Fruit fly (Drosophila melanogaster) whole organism, embryonic: ENCODE measurements around the gene rhea.
A peak's percentile ranks its signal among the peaks of the same experiment; 100 is the strongest.

Experiments
- ATbp ChIP-seq: fragments of 200-800 bp; sonication (Bioruptor generic); optimal IDR thresholded peaks from 2 replicates; lab custom pipeline; 2017; ENCODE audit warnings: missing biosample characterization, mild to moderate bottlenecking, missing genetic modification characterization, missing genetic modification reagents
- CG10147 ChIP-seq: fragments of 200-800 bp; sonication (Bioruptor generic); optimal IDR thresholded peaks from 2 replicates; lab custom pipeline; 2019; ENCODE audit warnings: missing biosample characterization, mild to moderate bottlenecking, missing genetic modification characterization, moderate library complexity
- CG10267 ChIP-seq: fragments of 200-800 bp; sonication (Bioruptor generic); optimal IDR thresholded peaks from 2 replicates; lab custom pipeline; 2018; ENCODE audit warnings: missing biosample characterization, mild to moderate bottlenecking, missing genetic modification characterization, moderate library complexity
- CG11723 ChIP-seq: fragments of 200-800 bp; sonication (Bioruptor generic); optimal IDR thresholded peaks from 2 replicates; lab custom pipeline; 2017; ENCODE audit warnings: missing biosample characterization, mild to moderate bottlenecking, missing genetic modification characterization
- CG12744 ChIP-seq: fragments of 200-800 bp; sonication (Bioruptor generic); optimal IDR thresholded peaks from 2 replicates; lab custom pipeline; 2016; ENCODE audit warnings: missing biosample characterization, missing genetic modification characterization
- CG14050 ChIP-seq: fragments of 200-800 bp; sonication (Bioruptor generic); IDR thresholded peaks from 3 replicates; pipeline ENCODE4 v1.3.6; 2022; ENCODE audit warnings: missing biosample characterization, missing genetic modification characterization
- CG1529 ChIP-seq: fragments of 200-800 bp; sonication (Bioruptor generic); optimal IDR thresholded peaks from 3 replicates; lab custom pipeline; 2018; ENCODE audit warnings: missing biosample characterization, missing genetic modification characterization
- CG1647 ChIP-seq: fragments of 200-800 bp; sonication (Bioruptor generic); optimal IDR thresholded peaks from 3 replicates; lab custom pipeline; 2016; ENCODE audit warnings: missing biosample characterization, missing genetic modification characterization
- CG18011 ChIP-seq: fragments of 200-800 bp; sonication (Bioruptor generic); optimal IDR thresholded peaks from 2 replicates; lab custom pipeline; 2017; ENCODE audit warnings: missing biosample characterization, missing genetic modification characterization, mild to moderate bottlenecking, moderate library complexity, missing genotype
- CG18599 ChIP-seq: fragments of 200-800 bp; sonication (Bioruptor generic); optimal IDR thresholded peaks from 3 replicates; lab custom pipeline; 2017; ENCODE audit warnings: missing biosample characterization, missing genetic modification characterization, mild to moderate bottlenecking, moderate library complexity, missing genetic modification reagents
- CG2116 ChIP-seq: fragments of 200-800 bp; sonication (Bioruptor generic); optimal IDR thresholded peaks from 3 replicates; lab custom pipeline; 2018; ENCODE audit warnings: missing biosample characterization, mild to moderate bottlenecking, missing genetic modification characterization
- CG2678 ChIP-seq: fragments of 200-800 bp; sonication (Bioruptor generic); optimal IDR thresholded peaks from 3 replicates; lab custom pipeline; 2019; ENCODE audit warnings: missing biosample characterization, mild to moderate bottlenecking, missing genetic modification characterization, moderate library complexity
- CG30020 ChIP-seq: fragments of 200-800 bp; optimal IDR thresholded peaks from 2 replicates; lab custom pipeline; 2019; ENCODE audit warnings: missing biosample characterization, mild to moderate bottlenecking, missing genetic modification characterization, moderate library complexity
- CG3163 ChIP-seq: fragments of 200-800 bp; sonication (Bioruptor generic); optimal IDR thresholded peaks from 3 replicates; lab custom pipeline; 2016; ENCODE audit warnings: missing biosample characterization, missing genetic modification characterization
- CG32532 ChIP-seq: fragments of 200-800 bp; sonication (Bioruptor generic); IDR thresholded peaks from 2 replicates; pipeline ENCODE4 v1.3.6; 2022; ENCODE audit warnings: missing biosample characterization, missing genetic modification characterization
- CG43689 ChIP-seq: fragments of 200-800 bp; sonication (Bioruptor generic); IDR thresholded peaks from 2 replicates; pipeline ENCODE4 v1.3.6; 2022; ENCODE audit warnings: missing biosample characterization, missing genetic modification characterization
- CG4854 ChIP-seq: fragments of 200-800 bp; sonication (Bioruptor generic); optimal IDR thresholded peaks from 2 replicates; lab custom pipeline; 2016; ENCODE audit warnings: missing biosample characterization, missing genetic modification characterization, inconsistent platforms
- CG8290 ChIP-seq, 3 experiments: fragments of 200-800 bp; sonication (Bioruptor generic); optimal IDR thresholded peaks; 2 replicates each; lab custom pipeline; 2016 to 2019; ENCODE audit warnings: missing biosample characterization in 3 of 3, missing genetic modification characterization in 3 of 3, mild to moderate bottlenecking in 2 of 3, moderate library complexity in 1 of 3
- CG8359 ChIP-seq: fragments of 200-800 bp; sonication (Bioruptor generic); optimal IDR thresholded peaks from 2 replicates; lab custom pipeline; 2017; ENCODE audit warnings: missing biosample characterization, mild to moderate bottlenecking, missing genetic modification characterization, borderline replicate concordance
- CG9797 ChIP-seq: fragments of 200-800 bp; sonication (Bioruptor generic); optimal IDR thresholded peaks from 3 replicates; lab custom pipeline; 2018; ENCODE audit warnings: missing biosample characterization, mild to moderate bottlenecking, missing genetic modification characterization
- CG9817 ChIP-seq: fragments of 200-800 bp; sonication (Bioruptor generic); optimal IDR thresholded peaks from 2 replicates; lab custom pipeline; 2018; ENCODE audit warnings: missing biosample characterization, mild to moderate bottlenecking, missing genetic modification characterization, moderate library complexity
- CG9876 ChIP-seq: fragments of 200-800 bp; sonication (Bioruptor generic); optimal IDR thresholded peaks from 2 replicates; lab custom pipeline; 2016; ENCODE audit warnings: missing biosample characterization, missing genetic modification characterization
- Camta ChIP-seq: fragments of 200-800 bp; sonication (Bioruptor generic); optimal IDR thresholded peaks from 2 replicates; lab custom pipeline; 2016; ENCODE audit warnings: missing biosample characterization, missing genetic modification characterization
- Dbx ChIP-seq: fragments of 200-800 bp; sonication (Bioruptor generic); IDR thresholded peaks from 3 replicates; pipeline ENCODE4 v1.3.6; 2022; ENCODE audit warnings: missing biosample characterization, missing genetic modification characterization
- Dip2 ChIP-seq: fragments of 200-800 bp; sonication (Bioruptor generic); IDR thresholded peaks from 2 replicates; pipeline ENCODE4 v1.3.6; 2022; ENCODE audit warnings: missing biosample characterization, missing genetic modification characterization
- Dll ChIP-seq: fragments of 200-800 bp; sonication (Bioruptor generic); IDR thresholded peaks from 4 replicates; pipeline ENCODE4 v1.3.6; 2022; ENCODE audit warnings: missing biosample characterization, missing genetic modification characterization; ENCODE audit not compliant: partially characterized antibody
- Eip74EF ChIP-seq, 2 experiments: fragments of 200-800 bp in 1 of 2; fragments of >200 bp in 1 of 2; sonication (Bioruptor generic) in 1 of 2; optimal IDR thresholded peaks; 2 replicates each; lab custom pipeline; 2017 to 2019; ENCODE audit warnings: missing biosample characterization in 2 of 2, missing genetic modification characterization in 2 of 2, mild to moderate bottlenecking in 1 of 2, moderate library complexity in 1 of 2
- Fer3 ChIP-seq: fragments of 200-800 bp; sonication (Bioruptor generic); optimal IDR thresholded peaks from 2 replicates; lab custom pipeline; 2018; ENCODE audit warnings: missing biosample characterization, mild to moderate bottlenecking, missing genetic modification characterization, moderate library complexity
- Meics ChIP-seq: fragments of 200-800 bp; sonication (Bioruptor generic); optimal IDR thresholded peaks from 2 replicates; lab custom pipeline; 2017; ENCODE audit warnings: missing biosample characterization, mild to moderate bottlenecking, missing genetic modification characterization
- NC2β ChIP-seq: fragments of 200-800 bp; sonication (Bioruptor generic); optimal IDR thresholded peaks from 2 replicates; lab custom pipeline; 2016; ENCODE audit warnings: missing biosample characterization, missing genetic modification characterization
- Nf-YC ChIP-seq: fragments of 200-800 bp; optimal IDR thresholded peaks from 3 replicates; lab custom pipeline; 2019; ENCODE audit warnings: missing biosample characterization, mild to moderate bottlenecking, missing genetic modification characterization, moderate library complexity
- Sox100B ChIP-seq: fragments of 200-800 bp; sonication (Bioruptor generic); optimal IDR thresholded peaks from 3 replicates; lab custom pipeline; 2018; ENCODE audit warnings: missing biosample characterization, mild to moderate bottlenecking, missing genetic modification characterization
- Tbp ChIP-seq: fragments of >200 bp; optimal IDR thresholded peaks from 2 replicates; lab custom pipeline; 2018; ENCODE audit warnings: missing biosample characterization, missing genetic modification characterization
- ash1 ChIP-seq: fragments of 200-800 bp; sonication (Bioruptor generic); optimal IDR thresholded peaks from 2 replicates; lab custom pipeline; 2018; ENCODE audit warnings: missing biosample characterization, mild to moderate bottlenecking, missing genetic modification characterization
- bsh ChIP-seq, 2 experiments: fragments of 200-800 bp; sonication (Bioruptor generic); optimal IDR thresholded peaks; 2 replicates each; lab custom pipeline; 2017 to 2018; ENCODE audit warnings: mild to moderate bottlenecking in 2 of 2, missing biosample characterization in 2 of 2, missing genetic modification characterization in 2 of 2, moderate library complexity in 1 of 2
- cad ChIP-seq: fragments of >200 bp; optimal IDR thresholded peaks from 2 replicates; lab custom pipeline; 2017; ENCODE audit warnings: missing biosample characterization, missing genetic modification characterization
- crp ChIP-seq, 2 experiments: fragments of 200-800 bp; sonication (Bioruptor generic); optimal IDR thresholded peaks; 2 replicates in 1 of 2; 3 replicates in 1 of 2; lab custom pipeline; 2017; ENCODE audit warnings: missing biosample characterization in 2 of 2, missing genetic modification characterization in 2 of 2, mild to moderate bottlenecking in 1 of 2, moderate library complexity in 1 of 2
- en ChIP-seq: fragments of 200-800 bp; sonication (Bioruptor generic); optimal IDR thresholded peaks from 2 replicates; lab custom pipeline; 2016; ENCODE audit warnings: missing biosample characterization, missing genetic modification characterization
- fd3F ChIP-seq: fragments of 200-800 bp; sonication (Bioruptor generic); optimal IDR thresholded peaks from 2 replicates; lab custom pipeline; 2018; ENCODE audit warnings: missing biosample characterization, mild to moderate bottlenecking, missing genetic modification characterization, moderate library complexity
- fru ChIP-seq: fragments of >200 bp; optimal IDR thresholded peaks from 2 replicates; lab custom pipeline; 2017
- ftz-f1 ChIP-seq: fragments of 200-800 bp; sonication (Bioruptor generic); optimal IDR thresholded peaks from 2 replicates; lab custom pipeline; 2016; ENCODE audit warnings: missing biosample characterization, missing genetic modification characterization
- pita ChIP-seq: fragments of 200-800 bp; sonication (Bioruptor generic); optimal IDR thresholded peaks from 2 replicates; lab custom pipeline; 2017; ENCODE audit warnings: missing biosample characterization, mild to moderate bottlenecking, missing genetic modification characterization
- sna ChIP-seq: fragments of 200-800 bp; sonication (Bioruptor generic); IDR thresholded peaks from 2 replicates; pipeline ENCODE4 v1.3.6; 2022; ENCODE audit warnings: missing biosample characterization, missing genetic modification characterization; ENCODE audit not compliant: partially characterized antibody
- tgo ChIP-seq: fragments of 200-800 bp; sonication (Bioruptor generic); IDR thresholded peaks from 3 replicates; pipeline ENCODE4 v1.3.6; 2022; ENCODE audit warnings: missing biosample characterization, missing genetic modification characterization
- tin ChIP-seq: fragments of 200-800 bp; sonication (Bioruptor generic); optimal IDR thresholded peaks from 3 replicates; lab custom pipeline; 2016; ENCODE audit warnings: missing biosample characterization, missing genetic modification characterization
- tio ChIP-seq: fragments of 200-800 bp; sonication (Bioruptor generic); optimal IDR thresholded peaks from 2 replicates; lab custom pipeline; 2017; ENCODE audit warnings: missing biosample characterization, missing genetic modification characterization, inconsistent platforms
- unpg ChIP-seq: fragments of 200-800 bp; sonication (Bioruptor generic); optimal IDR thresholded peaks from 3 replicates; lab custom pipeline; 2018; ENCODE audit warnings: missing biosample characterization, mild to moderate bottlenecking, missing genetic modification characterization, moderate library complexity
- wor ChIP-seq: fragments of 200-800 bp; sonication (Bioruptor generic); IDR thresholded peaks from 2 replicates; pipeline ENCODE4 v1.3.6; 2022; ENCODE audit warnings: missing biosample characterization, missing genetic modification characterization

The rhea gene

dm6 chr3L:8549183-8549890, 4.5 kb downstream of the rhea start (continued):
- TF ChIP-seq CG10147 (GFP tag; lab: Kevin White, UChicago) (peak; percentile 15), sna (no peak), CG14050 (0 out of 3 replicates have a peak, but pooled peaks have one; percentile 15), ATbp (GFP tag; lab: Kevin White, UChicago) (peak; percentile 70), CG30020 (tag; lab: Kevin White, UChicago) (peak; percentile 3), CG9797 (GFP tag; lab: Kevin White, UChicago) (no peak), Nf-YC (tag; lab: Kevin White, UChicago) (peak; percentile 18), CG3163 (GFP tag; lab: Kevin White, UChicago) (peak; percentile 8), Dip2 (GFP tag; lab: Robert Waterston, UW) (no peak), cad (GFP tag; lab: Kevin White, UChicago) (no peak), CG8359 (GFP tag; lab: Kevin White, UChicago) (no peak), Meics (GFP tag; lab: Kevin White, UChicago) (peak; percentile 22), tio (GFP tag; lab: Kevin White, UChicago) (peak; percentile 24), CG18011 (no peak), Dll (GFP tag; lab: Robert Waterston, UW) (no peak), ash1 (GFP tag; lab: Kevin White, UChicago) (no peak), pita (GFP tag; lab: Kevin White, UChicago) (no peak), Dbx (GFP tag; lab: Robert Waterston, UW) (0 out of 3 replicates have a peak, but pooled peaks have one; percentile 19), CG2678 (tag; lab: Kevin White, UChicago) (peak; percentile 70), CG8290 (GFP tag; optimal IDR thresholded peaks at IDR 0.05; lab: Kevin White, UChicago) (peak; percentile 18), CG8290 (tag; optimal IDR thresholded peaks at IDR 0.05; lab: Kevin White, UChicago) (peak in 1 of 2 experiments; percentile 37), wor (GFP tag; lab: Robert Waterston, UW) (no peak), NC2β (GFP tag; lab: Kevin White, UChicago) (no peak), en (GFP tag; lab: Kevin White, UChicago) (no peak), CG4854 (peak; percentile 23), ftz-f1 (no peak), tgo (GFP tag; lab: Robert Waterston, UW) (no peak), CG1529 (GFP tag; lab: Kevin White, UChicago) (peak; percentile 60), CG1647 (GFP tag; lab: Kevin White, UChicago) (no peak), CG11723 (no peak), Tbp (GFP tag; lab: Kevin White, UChicago) (no peak), CG18599 (GFP tag; lab: Kevin White, UChicago) (peak; percentile 61), crp (GFP tag; optimal IDR thresholded peaks at IDR 0.05; lab: Kevin White, UChicago) (no peak), CG9817 (peak; percentile 25), Eip74EF (GFP tag; optimal IDR thresholded peaks at IDR 0.05; lab: Kevin White, UChicago) (peak in 1 of 2 experiments; percentile 64), Sox100B (GFP tag; lab: Kevin White, UChicago) (peak; percentile 51), fru (lab: Kevin White, UChicago) (no peak), fd3F (GFP tag; lab: Kevin White, UChicago) (no peak), CG43689 (GFP tag; lab: Robert Waterston, UW) (no peak), unpg (peak; percentile 72), Fer3 (peak; percentile 32), CG2116 (GFP tag; lab: Kevin White, UChicago) (peak; percentile 38), CG12744 (GFP tag; lab: Kevin White, UChicago) (no peak), CG10267 (tag; lab: Kevin White, UChicago) (peak; percentile 57), bsh (GFP tag; optimal IDR thresholded peaks at IDR 0.05; lab: Kevin White, UChicago) (peak; percentile 17 to 78), CG32532 (GFP tag; lab: Robert Waterston, UW) (no peak), CG9876 (GFP tag; lab: Kevin White, UChicago) (no peak), tin (peak; percentile 60), Camta (GFP tag; lab: Kevin White, UChicago) (peak; percentile 55)
